Worm (Caenorhabditis elegans) whole organism, young adult: ENCODE data around the gene col-170.

ENCODE experiments used
- B0336.3 ChIP-seq: fragments of 200-800 bp; sonication (Bioruptor generic); IDR thresholded peaks from 2 replicates; pipeline ENCODE4 v1.3.6; 2022; ENCODE audit warnings: missing genetic modification characterization, missing compliant biosample characterization
- F10E7.11 ChIP-seq: sonication (generic microtip); optimal IDR thresholded peaks from 2 replicates; lab custom pipeline; 2017; ENCODE audit warnings: mild to moderate bottlenecking, missing genetic modification characterization, moderate library complexity, missing compliant biosample characterization
- F22D6.2 ChIP-seq: sonication (generic microtip); optimal IDR thresholded peaks from 2 replicates; lab custom pipeline; 2016; ENCODE audit warnings: mild to moderate bottlenecking, missing genetic modification characterization, missing compliant biosample characterization
- F23B12.7 ChIP-seq: sonication (generic microtip); optimal IDR thresholded peaks from 2 replicates; lab custom pipeline; 2017; ENCODE audit warnings: missing genetic modification characterization, mild to moderate bottlenecking, missing compliant biosample characterization, antibody characterized with exemption, moderate library complexity; ENCODE audit not compliant: insufficient read depth
- F39B2.1 ChIP-seq: fragments of 200-800 bp; sonication (Bioruptor generic); IDR thresholded peaks from 2 replicates; pipeline ENCODE4 v1.3.6; 2022; ENCODE audit warnings: missing genetic modification reagents, missing genetic modification characterization, missing compliant biosample characterization
- F52B5.7 ChIP-seq: sonication (generic microtip); optimal IDR thresholded peaks from 2 replicates; lab custom pipeline; 2016; ENCODE audit warnings: mild to moderate bottlenecking, missing genetic modification characterization, missing compliant biosample characterization
- F57A8.1 ChIP-seq: fragments of 200-800 bp; sonication (Bioruptor generic); optimal IDR thresholded peaks from 2 replicates; lab custom pipeline; 2018; ENCODE audit warnings: mild to moderate bottlenecking, missing genetic modification characterization, moderate library complexity, missing compliant biosample characterization
- Y53G8AR.9 ChIP-seq: fragments of 200-800 bp; sonication (Bioruptor generic); conservative IDR thresholded peaks from 2 replicates; pipeline ENCODE4 v1.3.6; 2022; ENCODE audit warnings: missing genetic modification reagents, missing genetic modification characterization, missing compliant biosample characterization
- atf-7 ChIP-seq: sonication (generic microtip); optimal IDR thresholded peaks from 2 replicates; lab custom pipeline; 2017; ENCODE audit warnings: mild to moderate bottlenecking, missing genetic modification characterization, missing compliant biosample characterization
- attf-3 ChIP-seq: fragments of 200-800 bp; sonication (Bioruptor generic); conservative IDR thresholded peaks from 2 replicates; pipeline ENCODE4 v1.3.6; 2022; ENCODE audit warnings: missing genetic modification reagents, missing genetic modification characterization, missing compliant biosample characterization
- ceh-27 ChIP-seq: fragments of 200-800 bp; sonication (Bioruptor generic); optimal IDR thresholded peaks from 2 replicates; lab custom pipeline; 2018; ENCODE audit warnings: mild to moderate bottlenecking, missing genetic modification characterization, moderate library complexity, missing compliant biosample characterization
- dox-1 ChIP-seq: fragments of 200-800 bp; sonication (Bioruptor generic); IDR thresholded peaks from 2 replicates; pipeline ENCODE4 v1.3.6; 2022; ENCODE audit warnings: missing genetic modification reagents, missing genetic modification characterization, missing compliant biosample characterization
- efl-1 ChIP-seq: fragments of 150-350 bp; optimal IDR thresholded peaks from 2 replicates; lab custom pipeline; 2014; ENCODE audit warnings: missing biosample characterization, missing genetic modification reagents, missing genetic modification characterization
- ets-4 ChIP-seq: fragments of 200-800 bp; sonication (Bioruptor generic); optimal IDR thresholded peaks from 2 replicates; lab custom pipeline; 2018; ENCODE audit warnings: mild to moderate bottlenecking, missing genetic modification characterization, missing compliant biosample characterization
- fkh-3 ChIP-seq: sonication (generic microtip); optimal IDR thresholded peaks from 2 replicates; lab custom pipeline; 2016; ENCODE audit warnings: mild to moderate bottlenecking, missing genetic modification characterization, missing compliant biosample characterization
- him-1 ChIP-seq: sonication (generic microtip); optimal IDR thresholded peaks from 2 replicates; lab custom pipeline; 2016; ENCODE audit warnings: missing genotype, missing genetic modification reagents, missing genetic modification characterization, missing compliant biosample characterization
- hlh-12 ChIP-seq: sonication (generic microtip); optimal IDR thresholded peaks from 2 replicates; lab custom pipeline; 2016; ENCODE audit warnings: missing genetic modification characterization, missing compliant biosample characterization
- hrde-1 ChIP-seq: sonication (generic microtip); optimal IDR thresholded peaks from 2 replicates; lab custom pipeline; 2016; ENCODE audit warnings: missing genetic modification characterization, mild to moderate bottlenecking, missing compliant biosample characterization, moderate library complexity, missing genotype, missing genetic modification reagents, borderline replicate concordance
- let-607 ChIP-seq, 2 experiments: fragments of 200-800 bp in 1 of 2; sonication (Bioruptor generic) in 1 of 2; sonication (generic microtip) in 1 of 2; optimal IDR thresholded peaks; 2 replicates each; lab custom pipeline; 2016 to 2018; ENCODE audit warnings: mild to moderate bottlenecking in 2 of 2, missing compliant biosample characterization in 2 of 2, missing genetic modification characterization in 2 of 2, moderate library complexity in 2 of 2, missing genotype in 1 of 2
- lin-40 ChIP-seq: sonication (generic microtip); optimal IDR thresholded peaks from 2 replicates; lab custom pipeline; 2016; ENCODE audit warnings: missing genetic modification characterization, mild to moderate bottlenecking, missing compliant biosample characterization, missing genotype, missing genetic modification reagents
- lin-54 ChIP-seq: fragments of 200-800 bp; sonication (Bioruptor generic); optimal IDR thresholded peaks from 2 replicates; lab custom pipeline; 2018; ENCODE audit warnings: mild to moderate bottlenecking, missing genetic modification characterization, missing compliant biosample characterization
- lsl-1 ChIP-seq: fragments of 200-800 bp; sonication (Bioruptor generic); optimal IDR thresholded peaks from 2 replicates; lab custom pipeline; 2018; ENCODE audit warnings: mild to moderate bottlenecking, missing genetic modification characterization, moderate library complexity, missing compliant biosample characterization
- lsy-27 ChIP-seq: sonication (generic microtip); optimal IDR thresholded peaks from 2 replicates; lab custom pipeline; 2017; ENCODE audit warnings: missing genetic modification characterization, mild to moderate bottlenecking, missing compliant biosample characterization, antibody characterized with exemption, missing genotype, borderline replicate concordance; ENCODE audit not compliant: insufficient read depth
- mcd-1 ChIP-seq: fragments of 200-800 bp; sonication (Bioruptor generic); IDR thresholded peaks from 2 replicates; pipeline ENCODE4 v1.3.6; 2022; ENCODE audit warnings: missing genetic modification reagents, missing genetic modification characterization, missing compliant biosample characterization
- mxl-1 ChIP-seq: sonication (generic microtip); optimal IDR thresholded peaks from 2 replicates; lab custom pipeline; 2016; ENCODE audit warnings: missing genetic modification characterization, missing compliant biosample characterization
- nfyb-1 ChIP-seq: fragments of 200-800 bp; sonication (Bioruptor generic); IDR thresholded peaks from 2 replicates; pipeline ENCODE4 v1.3.6; 2022; ENCODE audit warnings: missing genetic modification reagents, missing genetic modification characterization, missing compliant biosample characterization
- nhr-27 ChIP-seq: fragments of 200-800 bp; sonication (Bioruptor generic); optimal IDR thresholded peaks from 2 replicates; lab custom pipeline; 2018; ENCODE audit warnings: mild to moderate bottlenecking, missing genetic modification characterization, moderate library complexity, missing compliant biosample characterization
- nhr-80 ChIP-seq: sonication (generic microtip); optimal IDR thresholded peaks from 2 replicates; lab custom pipeline; 2016; ENCODE audit warnings: missing genetic modification characterization, missing compliant biosample characterization
- nhr-90 ChIP-seq: sonication (generic microtip); optimal IDR thresholded peaks from 2 replicates; lab custom pipeline; 2016; ENCODE audit warnings: missing genotype, mild to moderate bottlenecking, missing genetic modification characterization, missing compliant biosample characterization
- pbrm-1 ChIP-seq: fragments of 200-800 bp; sonication (Bioruptor generic); IDR thresholded peaks from 2 replicates; pipeline ENCODE4 v1.3.6; 2022; ENCODE audit warnings: missing genetic modification reagents, missing genetic modification characterization, missing compliant biosample characterization
- pha-4 ChIP-seq: fragments of 150-350 bp; sonication (generic microtip); optimal IDR thresholded peaks from 2 replicates; lab custom pipeline; 2014; ENCODE audit warnings: missing biosample characterization, missing genetic modification reagents, missing genetic modification characterization
- sdz-38 ChIP-seq: sonication (generic microtip); optimal IDR thresholded peaks from 2 replicates; lab custom pipeline; 2016; ENCODE audit warnings: missing genotype, missing genetic modification characterization, missing compliant biosample characterization
- sea-2 ChIP-seq: fragments of 200-800 bp; sonication (Bioruptor generic); IDR thresholded peaks from 2 replicates; pipeline ENCODE4 v1.3.6; 2022; ENCODE audit warnings: missing genetic modification characterization, missing compliant biosample characterization
- somi-1 ChIP-seq: fragments of 200-800 bp; sonication (Bioruptor generic); optimal IDR thresholded peaks from 2 replicates; lab custom pipeline; 2018; ENCODE audit warnings: mild to moderate bottlenecking, missing genetic modification characterization, missing compliant biosample characterization
- sptf-2 ChIP-seq: fragments of 200-800 bp; sonication (Bioruptor generic); optimal IDR thresholded peaks from 2 replicates; lab custom pipeline; 2018; ENCODE audit warnings: mild to moderate bottlenecking, missing genetic modification characterization, missing compliant biosample characterization
- tbx-9 ChIP-seq: sonication (generic microtip); optimal IDR thresholded peaks from 2 replicates; lab custom pipeline; 2016; ENCODE audit warnings: borderline replicate concordance, missing genetic modification characterization, inconsistent platforms, missing compliant biosample characterization
- ztf-22 ChIP-seq: fragments of 200-800 bp; sonication (Bioruptor generic); optimal IDR thresholded peaks from 2 replicates; lab custom pipeline; 2018; ENCODE audit warnings: mild to moderate bottlenecking, missing genetic modification characterization, moderate library complexity, missing compliant biosample characterization
- ztf-28 ChIP-seq: fragments of 200-800 bp; sonication (Bioruptor generic); IDR thresholded peaks from 2 replicates; pipeline ENCODE4 v1.3.6; 2022; ENCODE audit warnings: missing genetic modification reagents, missing genetic modification characterization, missing compliant biosample characterization
- ztf-6 ChIP-seq: fragments of 200-800 bp; sonication (Bioruptor generic); IDR thresholded peaks from 2 replicates; pipeline ENCODE4 v1.3.6; 2022; ENCODE audit warnings: missing genetic modification reagents, missing genetic modification characterization, missing compliant biosample characterization

The col-170 gene

DNA sequence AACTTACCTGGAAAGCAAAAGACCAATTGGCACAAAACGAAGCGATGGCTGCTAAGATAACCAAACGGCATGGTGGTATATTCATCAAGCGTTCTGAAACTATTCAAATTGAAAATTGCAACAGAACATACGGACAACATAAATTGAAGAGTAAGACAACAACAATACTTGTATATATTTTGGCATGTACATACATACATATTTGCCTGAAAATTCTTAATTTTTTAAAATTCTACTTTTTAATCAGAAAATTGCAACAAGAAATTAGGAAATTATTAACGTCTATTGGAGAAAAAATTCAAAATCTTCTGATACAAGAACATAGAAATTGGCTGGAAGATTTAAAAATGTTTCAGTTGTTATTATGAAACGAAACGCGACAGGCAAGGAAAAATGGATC, 6.4 kb downstream of the col-170 start, which contains the start of gene C03B1.13:
C03B1.13 (minus strand) TSS at position 101 of the 400 bp plus-strand sequence.
- TF ChIP-seq lsl-1 (GFP tag; lab: Kevin White, UChicago) = no peak
- no peak for TF ChIP-seq efl-1
- no peak for TF ChIP-seq dox-1 (GFP tag; lab: Robert Waterston, UW)
- no peak for TF ChIP-seq ztf-28
- TF ChIP-seq tbx-9 = no peak
- no peak for TF ChIP-seq mxl-1
- TF ChIP-seq nhr-80 = no peak
- no peak for TF ChIP-seq nhr-27 (tag; lab: Kevin White, UChicago)
- TF ChIP-seq ceh-27 = no peak
- no peak for TF ChIP-seq ets-4 (GFP tag; lab: Kevin White, UChicago)
- TF ChIP-seq lsy-27 (tag; lab: Kevin White, UChicago) = no peak
- no peak for TF ChIP-seq sdz-38 (tag; lab: Kevin White, UChicago)
- TF ChIP-seq ztf-6 (GFP tag; lab: Robert Waterston, UW) = no peak
- no peak for TF ChIP-seq F52B5.7
- TF ChIP-seq fkh-3 (tag; lab: Kevin White, UChicago) = no peak
- no peak for TF ChIP-seq F10E7.11 (tag; lab: Kevin White, UChicago)
- no peak for TF ChIP-seq pha-4 (tag; lab: Kevin White, UChicago)
- TF ChIP-seq sea-2 = no peak
- TF ChIP-seq, all 124 proteins: peak for 0

DNA sequence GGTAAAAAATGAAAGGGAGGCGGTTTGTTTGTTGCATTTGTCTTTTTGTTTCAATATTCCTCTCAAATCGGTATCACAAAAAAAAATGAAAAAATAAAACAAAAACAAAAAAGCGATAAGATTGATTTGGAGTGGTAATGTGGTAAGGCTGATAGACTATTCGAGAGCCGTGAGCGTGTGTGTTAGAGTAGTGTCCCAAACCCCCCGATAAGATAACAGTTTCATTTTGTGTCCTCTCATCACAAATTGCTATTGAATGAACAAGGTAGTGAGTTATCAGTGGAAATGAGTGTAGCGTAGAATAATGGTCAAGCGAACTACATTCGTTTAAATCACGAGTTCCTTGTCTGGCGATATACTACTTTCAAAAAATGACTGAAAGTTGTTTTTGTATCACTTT, 6.9 kb downstream of the col-170 start:
- TF ChIP-seq him-1 (tag; lab: Kevin White, UChicago) (no peak), let-607 (tag; optimal IDR thresholded peaks at IDR 0.05; lab: Kevin White, UChicago) (peak in 1 of 2 experiments; percentile 9), B0336.3 (GFP tag; lab: Robert Waterston, UW) (no peak), attf-3 (GFP tag; lab: Robert Waterston, UW) (no peak), lin-54 (GFP tag; lab: Kevin White, UChicago) (no peak), F10E7.11 (tag; lab: Kevin White, UChicago) (no peak), somi-1 (GFP tag; lab: Kevin White, UChicago) (no peak), ztf-22 (GFP tag; lab: Kevin White, UChicago) (peak; percentile 38), nfyb-1 (GFP tag; lab: Robert Waterston, UW) (peak; percentile 42; the same call in 1 of the 2 replicates), F57A8.1 (GFP tag; lab: Kevin White, UChicago) (no peak), nhr-90 (tag; lab: Kevin White, UChicago) (peak; percentile 16), pha-4 (tag; lab: Kevin White, UChicago) (peak; percentile 2), atf-7 (tag; lab: Kevin White, UChicago) (peak; percentile 3), F22D6.2 (tag; lab: Kevin White, UChicago) (no peak), F39B2.1 (GFP tag; lab: Robert Waterston, UW) (no peak), nhr-80 (peak; percentile 93)

- TF ChIP-seq pbrm-1 (no peak), lin-40 (no peak), F10E7.11 (tag; lab: Kevin White, UChicago) (no peak), ztf-6 (GFP tag; lab: Robert Waterston, UW) (no peak), Y53G8AR.9 (GFP tag; lab: Robert Waterston, UW) (no peak), F52B5.7 (no peak), hlh-12 (tag; lab: Kevin White, UChicago) (no peak), mcd-1 (no peak), hrde-1 (tag; lab: Kevin White, UChicago) (no peak), sptf-2 (GFP tag; lab: Kevin White, UChicago) (no peak), F23B12.7 (no peak)
- TF ChIP-seq, all 124 proteins: peak for 0
These were observed 10.0 kb downstream of the col-170 start, which contains the start of gene C03B1.7 for ce11 chrX:6341513-6341912. Gene C03B1.7, plus strand, starts transcription at chrX:6341813.
